Worm (Caenorhabditis elegans): Measurements from ENCODE around the gene Y38H6A.3.

The Y38H6A.3 gene

DNA sequence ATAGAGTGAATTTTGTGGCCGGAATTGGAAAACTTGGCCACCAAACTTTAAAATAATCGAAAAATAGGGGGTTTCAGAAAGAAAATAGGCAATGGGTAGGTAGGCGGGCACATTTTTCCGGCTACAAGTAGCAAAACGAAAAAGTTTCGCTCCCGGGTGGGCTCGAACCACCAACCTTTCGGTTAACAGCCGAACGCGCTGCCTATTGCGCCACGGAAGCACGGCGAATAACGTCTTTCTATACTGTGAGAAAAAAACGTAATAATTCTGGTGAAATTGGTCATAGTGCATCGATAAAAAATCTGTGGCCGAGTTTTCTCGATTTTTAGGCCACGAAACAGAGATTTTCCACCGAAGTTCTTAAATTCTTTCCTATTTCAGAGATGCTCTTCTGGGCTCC lies 5.4 kb downstream of the Y38H6A.3 start (continued):
- TF ChIP-seq C17E4.6 (GFP tag; IDR thresholded peaks at IDR 0.05) = no peak
- TF ChIP-seq nhr-179 (tag; optimal IDR thresholded peaks at IDR 0.05) = no peak
- TF ChIP-seq ceh-58 (GFP tag; IDR thresholded peaks at IDR 0.05) = no peak
- peak; percentile 56 for TF ChIP-seq nhr-90 (tag; optimal IDR thresholded peaks at IDR 0.05)
- no peak for TF ChIP-seq T26A5.8 (tag; optimal IDR thresholded peaks at IDR 0.05)
- no peak for TF ChIP-seq ccch-3 (GFP tag; optimal IDR thresholded peaks at IDR 0.05)
- no peak for TF ChIP-seq D2030.7 (GFP tag; IDR thresholded peaks at IDR 0.05)
- no peak for TF ChIP-seq ama-1 (optimal IDR thresholded peaks at IDR 0.05)
- TF ChIP-seq ama-1 (GFP tag; optimal IDR thresholded peaks at IDR 0.05) = no peak
- TF ChIP-seq cebp-2 (GFP tag; IDR thresholded peaks at IDR 0.05) = no peak
- TF ChIP-seq tbx-9 (tag; optimal IDR thresholded peaks at IDR 0.05; ENCODE audit: borderline replicate concordance) = no peak
- no peak for TF ChIP-seq madf-6 (GFP tag; IDR thresholded peaks at IDR 0.05)
- no peak for TF ChIP-seq F23B12.7 (tag; optimal IDR thresholded peaks at IDR 0.05; ENCODE audit: insufficient read depth)
- TF ChIP-seq egl-44 (GFP tag; IDR thresholded peaks at IDR 0.05) = no peak
- peak; percentile 3 for TF ChIP-seq mxl-1 (tag; optimal IDR thresholded peaks at IDR 0.05)
- no peak for TF ChIP-seq F39B2.1 (GFP tag; IDR thresholded peaks at IDR 0.05)
- no peak for TF ChIP-seq ztf-28 (GFP tag; IDR thresholded peaks at IDR 0.05)
- no peak for TF ChIP-seq lin-54 (GFP tag; optimal IDR thresholded peaks at IDR 0.05)
- no peak for TF ChIP-seq Y53F4B.3 (GFP tag; IDR thresholded peaks at IDR 0.05)
- TF ChIP-seq B0261.1 (tag; optimal IDR thresholded peaks at IDR 0.05) = peak; percentile 65
- TF ChIP-seq xnd-1 (tag; optimal IDR thresholded peaks at IDR 0.05) = no peak
- TF ChIP-seq ceh-27 (GFP tag; optimal IDR thresholded peaks at IDR 0.05) = no peak
- TF ChIP-seq egrh-3 (GFP tag; IDR thresholded peaks at IDR 0.05) = no peak
- no peak for TF ChIP-seq cebp-1 (GFP tag; IDR thresholded peaks at IDR 0.05)
- TF ChIP-seq cebp-1 (tag; optimal IDR thresholded peaks at IDR 0.05) = no peak
- no peak for TF ChIP-seq rcor-1 (GFP tag; IDR thresholded peaks at IDR 0.05)
- peak; percentile 85 for TF ChIP-seq tbp1 (GFP tag; optimal IDR thresholded peaks at IDR 0.05)
- no peak for TF ChIP-seq unc-130 (GFP tag; optimal IDR thresholded peaks at IDR 0.05)
- peak; percentile 36; the same call in 1 of the 2 replicates for TF ChIP-seq dox-1 (GFP tag; IDR thresholded peaks at IDR 0.05)
- TF ChIP-seq dpff-1 (tag; optimal IDR thresholded peaks at IDR 0.05) = no peak
- TF ChIP-seq lsy-27 (tag; optimal IDR thresholded peaks at IDR 0.05; ENCODE audit: borderline replicate concordance, insufficient read depth) = no peak
- TF ChIP-seq him-1 (tag; optimal IDR thresholded peaks at IDR 0.05) = peak; percentile 50
- no peak for TF ChIP-seq sea-2 (GFP tag; IDR thresholded peaks at IDR 0.05)
- TF ChIP-seq lin-40 (tag; optimal IDR thresholded peaks at IDR 0.05) = no peak
- TF ChIP-seq F52B5.7 (tag; optimal IDR thresholded peaks at IDR 0.05) = no peak
- peak; percentile 56 for TF ChIP-seq rpc-1 (optimal IDR thresholded peaks at IDR 0.05)
- TF ChIP-seq rpc-1 (tag; optimal IDR thresholded peaks at IDR 0.05) = peak; percentile 76
- TF ChIP-seq aptf-2 (GFP tag; conservative IDR thresholded peaks at IDR 0.05) = no peak
- no peak for TF ChIP-seq F57C9.4 (tag; optimal IDR thresholded peaks at IDR 0.05)
- no peak for TF ChIP-seq nhr-120 (GFP tag; IDR thresholded peaks at IDR 0.05)
- no peak for TF ChIP-seq pha-4 (tag; optimal IDR thresholded peaks at IDR 0.05)
- peak; percentile 23; the same call in 1 of the 2 replicates for TF ChIP-seq mcd-1 (GFP tag; IDR thresholded peaks at IDR 0.05)
- no peak for TF ChIP-seq F37B4.10 (GFP tag; IDR thresholded peaks at IDR 0.05)
- no peak for TF ChIP-seq ztf-6 (GFP tag; IDR thresholded peaks at IDR 0.05)

All from whole organism, young adult.